Worm (Caenorhabditis elegans): Measurements from ENCODE around the gene F59B2.14.

The F59B2.14 gene

DNA sequence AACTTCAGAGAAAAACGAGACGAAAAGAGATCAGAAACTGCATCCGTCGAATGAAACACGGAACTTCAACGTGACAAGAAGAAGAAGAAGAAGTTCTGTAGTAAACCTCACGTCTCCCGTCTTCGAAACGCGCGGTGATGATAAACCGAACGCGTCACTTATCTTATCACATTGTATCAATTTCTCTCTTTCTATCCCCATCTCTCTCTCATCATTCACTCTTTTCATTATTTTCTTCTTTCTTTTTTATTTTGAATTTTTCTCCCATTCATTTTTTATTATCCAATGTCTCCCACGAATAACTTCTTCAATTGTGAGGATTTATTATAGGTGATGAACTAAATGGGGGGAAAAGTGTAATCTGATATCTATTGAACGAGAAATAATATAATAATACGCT is 35.6 kb downstream of the F59B2.14 start (continued):
- TF ChIP-seq ets-5 (GFP tag; IDR thresholded peaks at IDR 0.05) (no peak), nhr-47 (tag; optimal IDR thresholded peaks at IDR 0.05) (no peak), unc-130 (tag; optimal IDR thresholded peaks at IDR 0.05) (no peak), swsn-7 (tag; optimal IDR thresholded peaks at IDR 0.05) (no peak), nhr-71 (tag; optimal IDR thresholded peaks at IDR 0.05) (peak; percentile 69), tbx-2 (tag; optimal IDR thresholded peaks at IDR 0.05) (peak; percentile 47), dsc-1 (tag; optimal IDR thresholded peaks at IDR 0.05) (peak; percentile 67), pqm-1 (tag; optimal IDR thresholded peaks at IDR 0.05) (no peak), irx-1 (tag; optimal IDR thresholded peaks at IDR 0.05) (no peak), nhr-28 (tag; optimal IDR thresholded peaks at IDR 0.05) (no peak), nhr-19 (GFP tag; conservative IDR thresholded peaks at IDR 0.05) (0 out of 2 replicates have a peak, but pooled peaks have one; percentile 4), aly-2 (tag; optimal IDR thresholded peaks at IDR 0.05) (no peak), nhr-12 (tag; optimal IDR thresholded peaks at IDR 0.05) (no peak), efl-1 (optimal IDR thresholded peaks at IDR 0.05) (no peak), efl-1 (GFP tag; optimal IDR thresholded peaks at IDR 0.05 in 1 of 2) (peak in 1 of 2 experiments; percentile 39), ztf-11 (tag; optimal IDR thresholded peaks at IDR 0.05) (no peak), unc-62 (GFP tag; optimal IDR thresholded peaks at IDR 0.05) (no peak), ces-1 (GFP tag; optimal IDR thresholded peaks at IDR 0.05) (no peak), egl-27 (tag; optimal IDR thresholded peaks at IDR 0.05) (no peak), C34B4.2 (tag; optimal IDR thresholded peaks at IDR 0.05) (no peak), zag-1 (tag; optimal IDR thresholded peaks at IDR 0.05) (no peak), nhr-90 (tag; optimal IDR thresholded peaks at IDR 0.05; ENCODE audit: poor library complexity) (no peak), dpl-1 (GFP tag; optimal IDR thresholded peaks at IDR 0.05) (no peak), snu-23 (GFP tag; optimal IDR thresholded peaks at IDR 0.05) (peak; percentile 53)

DNA sequence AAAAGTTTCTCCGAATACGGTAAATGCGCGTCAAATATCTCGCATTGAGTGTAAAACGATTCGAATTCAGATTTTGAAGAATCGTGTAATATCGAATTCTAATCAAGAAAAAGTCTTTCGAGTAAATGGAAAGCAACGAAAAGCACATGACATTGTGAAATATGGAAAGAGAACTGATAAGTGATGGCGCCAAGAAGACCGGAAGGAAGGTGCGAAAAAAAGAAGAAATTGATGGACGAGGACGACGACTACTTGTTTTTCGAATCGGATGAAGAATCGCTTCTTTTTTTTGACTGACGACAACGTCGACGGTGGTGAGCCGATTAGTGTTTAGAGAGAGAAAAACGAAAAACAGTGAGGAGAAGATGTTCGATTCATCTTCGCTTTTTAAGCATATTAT is 36.5 kb downstream of the F59B2.14 start:
- TF ChIP-seq aly-2 (tag; optimal IDR thresholded peaks at IDR 0.05), result no peak
- no peak for TF ChIP-seq ets-5 (GFP tag; IDR thresholded peaks at IDR 0.05)
- no peak for TF ChIP-seq nhr-237 (tag; optimal IDR thresholded peaks at IDR 0.05)
- TF ChIP-seq F16B12.6 (tag; optimal IDR thresholded peaks at IDR 0.05), result no peak
- TF ChIP-seq efl-3 (GFP tag; optimal IDR thresholded peaks at IDR 0.05), result no peak
- TF ChIP-seq isw-1 (GFP tag; IDR thresholded peaks at IDR 0.05), result no peak
- no peak for TF ChIP-seq ztf-4 (tag; optimal IDR thresholded peaks at IDR 0.05)
- TF ChIP-seq nhr-20 (tag; optimal IDR thresholded peaks at IDR 0.05), result peak; percentile 8
- no peak for TF ChIP-seq C34B4.2 (tag; optimal IDR thresholded peaks at IDR 0.05)
- TF ChIP-seq efl-1 (optimal IDR thresholded peaks at IDR 0.05), result no peak
- TF ChIP-seq efl-1 (GFP tag; optimal IDR thresholded peaks at IDR 0.05 in 1 of 2), result peak in 1 of 2 experiments; percentile 76
- TF ChIP-seq ceh-82 (tag; optimal IDR thresholded peaks at IDR 0.05), result no peak
- TF ChIP-seq lin-39 (tag; optimal IDR thresholded peaks at IDR 0.05), result no peak
- no peak for TF ChIP-seq hlh-17 (GFP tag; optimal IDR thresholded peaks at IDR 0.05; ENCODE audit: borderline replicate concordance)
- TF ChIP-seq irx-1 (tag; optimal IDR thresholded peaks at IDR 0.05), result no peak
- TF ChIP-seq ceh-8 (GFP tag; optimal IDR thresholded peaks at IDR 0.05), result no peak
- peak; percentile 42 for TF ChIP-seq tbx-2 (tag; optimal IDR thresholded peaks at IDR 0.05)
- TF ChIP-seq lin-35 (GFP tag; optimal IDR thresholded peaks at IDR 0.05), result peak in 1 of 2 experiments; percentile 54
- no peak for TF ChIP-seq hlh-4 (tag; optimal IDR thresholded peaks at IDR 0.05)
- no peak for TF ChIP-seq C16A3.4 (tag; optimal IDR thresholded peaks at IDR 0.05)
- no peak for TF ChIP-seq egl-13 (tag; optimal IDR thresholded peaks at IDR 0.05)
- no peak for TF ChIP-seq mab-9 (GFP tag; IDR thresholded peaks at IDR 0.05)
- TF ChIP-seq nhr-90 (tag; optimal IDR thresholded peaks at IDR 0.05; ENCODE audit: poor library complexity), result peak; percentile 31
- TF ChIP-seq unc-62 (GFP tag; optimal IDR thresholded peaks at IDR 0.05), result no peak
- no peak for TF ChIP-seq jun-1 (tag; optimal IDR thresholded peaks at IDR 0.05)
- TF ChIP-seq mdl-1 (tag; optimal IDR thresholded peaks at IDR 0.05), result peak in 1 of 2 experiments; percentile 44
- no peak for TF ChIP-seq unc-30 (tag; optimal IDR thresholded peaks at IDR 0.05)
- TF ChIP-seq blmp-1 (tag; optimal IDR thresholded peaks at IDR 0.05), result peak; percentile 92
- TF ChIP-seq aha-1 (tag; optimal IDR thresholded peaks at IDR 0.05), result no peak
- TF ChIP-seq nhr-28 (tag; optimal IDR thresholded peaks at IDR 0.05), result no peak
- TF ChIP-seq fkh-10 (GFP tag; optimal IDR thresholded peaks at IDR 0.05), result no peak
- no peak for TF ChIP-seq alr-1 (tag; optimal IDR thresholded peaks at IDR 0.05; ENCODE audit: borderline replicate concordance)
- peak; percentile 13 for TF ChIP-seq snu-23 (GFP tag; optimal IDR thresholded peaks at IDR 0.05)
- TF ChIP-seq ceh-88 (GFP tag; IDR thresholded peaks at IDR 0.05), result no peak
- TF ChIP-seq lin-13 (GFP tag; optimal IDR thresholded peaks at IDR 0.05), result no peak
- no peak for TF ChIP-seq sox-4 (tag; optimal IDR thresholded peaks at IDR 0.05)
- no peak for TF ChIP-seq mep-1 (tag; optimal IDR thresholded peaks at IDR 0.05)
- TF ChIP-seq fkh-4 (tag; optimal IDR thresholded peaks at IDR 0.05; ENCODE audit: borderline replicate concordance), result no peak
